Fruit fly (Drosophila melanogaster) whole organism, embryonic: ENCODE measurements around the gene CG6325.

Experiments used
- ATbp ChIP-seq: fragments of 200-800 bp; sonication (Bioruptor generic); optimal IDR thresholded peaks from 2 replicates; lab custom pipeline; 2017; ENCODE audit warnings: missing biosample characterization, mild to moderate bottlenecking, missing genetic modification characterization, missing genetic modification reagents
- Adf1 ChIP-seq: fragments of 200-800 bp; sonication (Bioruptor generic); IDR thresholded peaks from 2 replicates; pipeline ENCODE4 v1.3.6; 2022; ENCODE audit warnings: missing biosample characterization, missing genetic modification characterization
- Aef1 ChIP-seq: fragments of 200-800 bp; sonication (Bioruptor generic); IDR thresholded peaks from 3 replicates; pipeline ENCODE4 v1.3.6; 2022; ENCODE audit warnings: missing biosample characterization, missing genetic modification characterization
- B-H2 ChIP-seq: fragments of 200-800 bp; sonication (Bioruptor generic); optimal IDR thresholded peaks from 2 replicates; lab custom pipeline; 2018; ENCODE audit warnings: missing biosample characterization, mild to moderate bottlenecking, missing genetic modification characterization
- CG11398 ChIP-seq: fragments of 200-800 bp; sonication (Bioruptor generic); optimal IDR thresholded peaks from 2 replicates; lab custom pipeline; 2016; ENCODE audit warnings: missing biosample characterization, missing genetic modification characterization
- CG11504 ChIP-seq: fragments of 200-800 bp; sonication (Bioruptor generic); optimal IDR thresholded peaks from 3 replicates; lab custom pipeline; 2019; ENCODE audit warnings: missing biosample characterization, mild to moderate bottlenecking, missing genetic modification characterization, moderate library complexity
- CG12744 ChIP-seq: fragments of 200-800 bp; sonication (Bioruptor generic); optimal IDR thresholded peaks from 2 replicates; lab custom pipeline; 2016; ENCODE audit warnings: missing biosample characterization, missing genetic modification characterization
- CG12942 ChIP-seq: fragments of 200-800 bp; sonication (Bioruptor generic); optimal IDR thresholded peaks from 3 replicates; lab custom pipeline; 2016; ENCODE audit warnings: missing biosample characterization, missing genetic modification characterization
- CG15601 ChIP-seq: fragments of 200-800 bp; sonication (Bioruptor generic); optimal IDR thresholded peaks from 3 replicates; lab custom pipeline; 2019; ENCODE audit warnings: missing biosample characterization, mild to moderate bottlenecking, missing genetic modification characterization, moderate library complexity
- CG1602 ChIP-seq: fragments of 200-800 bp; sonication (Bioruptor generic); optimal IDR thresholded peaks from 3 replicates; lab custom pipeline; 2016; ENCODE audit warnings: missing biosample characterization, missing genetic modification characterization
- CG18764 ChIP-seq: fragments of 200-800 bp; sonication (Bioruptor generic); optimal IDR thresholded peaks from 3 replicates; lab custom pipeline; 2016; ENCODE audit warnings: missing biosample characterization, missing genetic modification characterization
- CG2120 ChIP-seq: fragments of 200-800 bp; sonication (Bioruptor generic); optimal IDR thresholded peaks from 3 replicates; lab custom pipeline; 2016; ENCODE audit warnings: missing biosample characterization, missing genetic modification characterization
- CG3163 ChIP-seq: fragments of 200-800 bp; sonication (Bioruptor generic); optimal IDR thresholded peaks from 3 replicates; lab custom pipeline; 2016; ENCODE audit warnings: missing biosample characterization, missing genetic modification characterization
- CG3838 ChIP-seq: fragments of 200-800 bp; sonication (Bioruptor generic); optimal IDR thresholded peaks from 3 replicates; lab custom pipeline; 2016; ENCODE audit warnings: missing biosample characterization, missing genetic modification characterization
- CG43689 ChIP-seq: fragments of 200-800 bp; sonication (Bioruptor generic); IDR thresholded peaks from 2 replicates; pipeline ENCODE4 v1.3.6; 2022; ENCODE audit warnings: missing biosample characterization, missing genetic modification characterization
- CG5180 ChIP-seq: fragments of 200-800 bp; sonication (Bioruptor generic); optimal IDR thresholded peaks from 3 replicates; lab custom pipeline; 2017; ENCODE audit warnings: missing biosample characterization, missing genetic modification characterization, mild to moderate bottlenecking, moderate library complexity, missing genetic modification reagents
- CG7271 ChIP-seq: fragments of 200-800 bp; sonication (Bioruptor generic); optimal IDR thresholded peaks from 2 replicates; lab custom pipeline; 2018; ENCODE audit warnings: missing biosample characterization, mild to moderate bottlenecking, missing genetic modification characterization, moderate library complexity
- CG7839 ChIP-seq: fragments of 200-800 bp; sonication (Bioruptor generic); optimal IDR thresholded peaks from 3 replicates; lab custom pipeline; 2018; ENCODE audit warnings: missing biosample characterization, mild to moderate bottlenecking, missing genetic modification characterization, moderate library complexity
- CG8290 ChIP-seq, 3 experiments: fragments of 200-800 bp; sonication (Bioruptor generic); optimal IDR thresholded peaks; 2 replicates each; lab custom pipeline; 2016 to 2019; ENCODE audit warnings: missing biosample characterization in 3 of 3, missing genetic modification characterization in 3 of 3, mild to moderate bottlenecking in 2 of 3, moderate library complexity in 1 of 3
- CG8924 ChIP-seq: fragments of 200-800 bp; optimal IDR thresholded peaks from 3 replicates; lab custom pipeline; 2019; ENCODE audit warnings: missing biosample characterization, mild to moderate bottlenecking, missing genetic modification characterization, moderate library complexity
- CG9215 ChIP-seq: fragments of 200-800 bp; sonication (Bioruptor generic); IDR thresholded peaks from 2 replicates; pipeline ENCODE4 v1.3.6; 2022; ENCODE audit warnings: missing biosample characterization, missing genetic modification characterization
- CG9797 ChIP-seq: fragments of 200-800 bp; sonication (Bioruptor generic); optimal IDR thresholded peaks from 3 replicates; lab custom pipeline; 2018; ENCODE audit warnings: missing biosample characterization, mild to moderate bottlenecking, missing genetic modification characterization
- CG9817 ChIP-seq: fragments of 200-800 bp; sonication (Bioruptor generic); optimal IDR thresholded peaks from 2 replicates; lab custom pipeline; 2018; ENCODE audit warnings: missing biosample characterization, mild to moderate bottlenecking, missing genetic modification characterization, moderate library complexity
- CTCF ChIP-seq: fragments of 200-800 bp; sonication (Bioruptor generic); optimal IDR thresholded peaks from 2 replicates; lab custom pipeline; 2017; ENCODE audit warnings: missing biosample characterization, mild to moderate bottlenecking, missing genetic modification characterization, moderate library complexity
- Dp ChIP-seq: fragments of 200-800 bp; sonication (Bioruptor generic); optimal IDR thresholded peaks from 2 replicates; lab custom pipeline; 2018; ENCODE audit warnings: missing biosample characterization, mild to moderate bottlenecking, missing genetic modification characterization, moderate library complexity
- H15 ChIP-seq: fragments of 200-800 bp; sonication (Bioruptor generic); IDR thresholded peaks from 3 replicates; pipeline ENCODE4 v1.3.6; 2022; ENCODE audit warnings: missing biosample characterization, missing genetic modification characterization
- Hmr ChIP-seq: fragments of 200-800 bp; sonication (Bioruptor generic); optimal IDR thresholded peaks from 3 replicates; lab custom pipeline; 2017; ENCODE audit warnings: mild to moderate bottlenecking, missing biosample characterization, missing genetic modification reagents, missing genetic modification characterization
- Mad ChIP-seq: fragments of 200-800 bp; sonication (Bioruptor generic); optimal IDR thresholded peaks from 2 replicates; lab custom pipeline; 2016; ENCODE audit warnings: missing biosample characterization, missing genetic modification characterization
- Poxn ChIP-seq: fragments of 200-800 bp; sonication (Bioruptor generic); IDR thresholded peaks from 2 replicates; pipeline ENCODE4 v1.3.6; 2022; ENCODE audit warnings: missing biosample characterization, missing genetic modification characterization
- Sry-δ ChIP-seq: fragments of 200-800 bp; sonication (Bioruptor generic); optimal IDR thresholded peaks from 2 replicates; lab custom pipeline; 2016; ENCODE audit warnings: missing biosample characterization, missing genetic modification characterization
- YL-1 ChIP-seq: fragments of 200-800 bp; sonication (Bioruptor generic); optimal IDR thresholded peaks from 3 replicates; lab custom pipeline; 2017; ENCODE audit warnings: missing biosample characterization, mild to moderate bottlenecking, missing genetic modification characterization
- ac ChIP-seq: fragments of 200-800 bp; sonication (Bioruptor generic); optimal IDR thresholded peaks from 3 replicates; lab custom pipeline; 2017; ENCODE audit warnings: missing biosample characterization, mild to moderate bottlenecking, missing genetic modification characterization
- chinmo ChIP-seq: fragments of 200-800 bp; sonication (Bioruptor generic); IDR thresholded peaks from 4 replicates; pipeline ENCODE4 v1.3.6; 2022; ENCODE audit warnings: missing biosample characterization, missing genetic modification characterization; ENCODE audit not compliant: partially characterized antibody
- gem ChIP-seq: fragments of 200-800 bp; sonication (Bioruptor generic); optimal IDR thresholded peaks from 2 replicates; lab custom pipeline; 2019; ENCODE audit warnings: missing biosample characterization, mild to moderate bottlenecking, missing genetic modification characterization, moderate library complexity
- jigr1 ChIP-seq: fragments of 200-800 bp; sonication (Bioruptor generic); IDR thresholded peaks from 3 replicates; pipeline ENCODE4 v1.3.6; 2022; ENCODE audit warnings: missing biosample characterization, missing genetic modification characterization
- ken ChIP-seq: fragments of 200-800 bp; sonication (Bioruptor generic); IDR thresholded peaks from 3 replicates; pipeline ENCODE4 v1.3.6; 2022; ENCODE audit warnings: missing biosample characterization, missing genetic modification characterization
- kni ChIP-seq: fragments of 200-800 bp; sonication (Bioruptor generic); optimal IDR thresholded peaks from 3 replicates; lab custom pipeline; 2017; ENCODE audit warnings: mild to moderate bottlenecking, missing biosample characterization, missing genetic modification reagents, missing genetic modification characterization
- scrt ChIP-seq: fragments of 200-800 bp; sonication (Bioruptor generic); optimal IDR thresholded peaks from 2 replicates; lab custom pipeline; 2018; ENCODE audit warnings: missing biosample characterization, mild to moderate bottlenecking, missing genetic modification characterization, moderate library complexity
- sens ChIP-seq: fragments of 200-800 bp; sonication (Bioruptor generic); peaks from one replicate; lab custom pipeline; 2016; ENCODE audit warnings: missing biosample characterization, missing genetic modification characterization
- slou ChIP-seq: fragments of 200-800 bp; sonication (Bioruptor generic); optimal IDR thresholded peaks from 3 replicates; lab custom pipeline; 2016; ENCODE audit warnings: missing biosample characterization, missing genetic modification characterization
- stc ChIP-seq: fragments of 200-800 bp; sonication (Bioruptor generic); IDR thresholded peaks from 2 replicates; pipeline ENCODE4 v1.3.6; 2022; ENCODE audit warnings: missing biosample characterization, missing genetic modification characterization
- z ChIP-seq: fragments of 200-800 bp; sonication (Bioruptor generic); IDR thresholded peaks from 3 replicates; pipeline ENCODE4 v1.3.6; 2022; ENCODE audit warnings: missing biosample characterization, missing genetic modification characterization
- zen2 ChIP-seq: fragments of 200-800 bp; sonication (Bioruptor generic); IDR thresholded peaks from 3 replicates; pipeline ENCODE4 v1.3.6; 2022; ENCODE audit warnings: missing biosample characterization, missing genetic modification characterization; ENCODE audit not compliant: partially characterized antibody
- zf30C ChIP-seq: fragments of 200-800 bp; sonication (Bioruptor generic); optimal IDR thresholded peaks from 3 replicates; lab custom pipeline; 2018; ENCODE audit warnings: missing biosample characterization, mild to moderate bottlenecking, missing genetic modification characterization

Gene CG6325

dm6 chr3R:10379409-10379808, 27.7 kb downstream of the CG6325 start (continued):
- TF ChIP-seq scrt (GFP tag; lab: Kevin White, UChicago) (no peak), zen2 (GFP tag; lab: Robert Waterston, UW) (no peak), CG7839 (no peak), stc (GFP tag; lab: Robert Waterston, UW) (no peak), CG8290 (GFP tag; optimal IDR thresholded peaks at IDR 0.05; lab: Kevin White, UChicago) (no peak), CG8290 (tag; optimal IDR thresholded peaks at IDR 0.05; lab: Kevin White, UChicago) (peak in 1 of 2 experiments; percentile 2), CG12744 (no peak), YL-1 (GFP tag; lab: Kevin White, UChicago) (no peak), ATbp (GFP tag; lab: Kevin White, UChicago) (no peak), B-H2 (no peak), ken (GFP tag; lab: Robert Waterston, UW) (no peak), CG5180 (GFP tag; lab: Kevin White, UChicago) (peak; percentile 95), slou (GFP tag; lab: Kevin White, UChicago) (no peak), chinmo (GFP tag; lab: Robert Waterston, UW) (no peak), Hmr (no peak), CG9215 (GFP tag; lab: Robert Waterston, UW) (no peak), CG18764 (GFP tag; lab: Kevin White, UChicago) (no peak), jigr1 (GFP tag; lab: Robert Waterston, UW) (no peak), H15 (GFP tag; lab: Robert Waterston, UW) (no peak), CG1602 (no peak), CG8924 (tag; lab: Kevin White, UChicago) (no peak), CG12942 (GFP tag; lab: Kevin White, UChicago) (no peak), CG43689 (GFP tag; lab: Robert Waterston, UW) (no peak), Poxn (GFP tag; lab: Robert Waterston, UW) (no peak), Dp (GFP tag; lab: Kevin White, UChicago) (no peak), CG15601 (tag; lab: Kevin White, UChicago) (no peak), CG3163 (GFP tag; lab: Kevin White, UChicago) (no peak), kni (GFP tag; lab: Kevin White, UChicago) (peak; percentile 38)

- no peak for TF ChIP-seq CG2120 (GFP tag; lab: Kevin White, UChicago)
- TF ChIP-seq Aef1 (GFP tag; lab: Robert Waterston, UW) = no peak
- TF ChIP-seq CG3838 (GFP tag; lab: Kevin White, UChicago) = no peak
- TF ChIP-seq CG9797 (GFP tag; lab: Kevin White, UChicago) = no peak
- no peak for TF ChIP-seq CG9817 (tag; lab: Kevin White, UChicago)
- TF ChIP-seq CG11398 (GFP tag; lab: Kevin White, UChicago) = no peak
- no peak for TF ChIP-seq ac (GFP tag; lab: Kevin White, UChicago)
- no peak for TF ChIP-seq Sry-δ (GFP tag; lab: Kevin White, UChicago)
- TF ChIP-seq CG7271 (tag; lab: Kevin White, UChicago) = no peak
- no peak for TF ChIP-seq CTCF (GFP tag; lab: Kevin White, UChicago)
- no peak for TF ChIP-seq zf30C (GFP tag; lab: Kevin White, UChicago)
- TF ChIP-seq Mad (GFP tag; lab: Kevin White, UChicago) = no peak
- no peak for TF ChIP-seq Adf1 (GFP tag; lab: Robert Waterston, UW)
- peak; percentile 30 for TF ChIP-seq sens (GFP tag; lab: Kevin White, UChicago)
- TF ChIP-seq z = no peak
- peak; percentile 2 for TF ChIP-seq gem
- no peak for TF ChIP-seq kni (GFP tag; lab: Kevin White, UChicago)
- TF ChIP-seq CG11504 (tag; lab: Kevin White, UChicago) = peak; percentile 5
- TF ChIP-seq, all 482 proteins: peak for 3
Observed at dm6 chr3R:10378989-10379388, 28.1 kb downstream of the CG6325 start.
